Worm (Caenorhabditis elegans) whole organism, late embryonic: Measurements from ENCODE around the gene B0001.4.

Experiments used
- ama-1 ChIP-seq: fragments of 150-350 bp; optimal IDR thresholded peaks from 2 replicates; lab custom pipeline; 2014
- pqm-1 ChIP-seq: sonication (generic microtip); optimal IDR thresholded peaks from 2 replicates; lab custom pipeline; 2016; ENCODE audit warnings: missing genetic modification characterization, missing compliant biosample characterization

DNA sequence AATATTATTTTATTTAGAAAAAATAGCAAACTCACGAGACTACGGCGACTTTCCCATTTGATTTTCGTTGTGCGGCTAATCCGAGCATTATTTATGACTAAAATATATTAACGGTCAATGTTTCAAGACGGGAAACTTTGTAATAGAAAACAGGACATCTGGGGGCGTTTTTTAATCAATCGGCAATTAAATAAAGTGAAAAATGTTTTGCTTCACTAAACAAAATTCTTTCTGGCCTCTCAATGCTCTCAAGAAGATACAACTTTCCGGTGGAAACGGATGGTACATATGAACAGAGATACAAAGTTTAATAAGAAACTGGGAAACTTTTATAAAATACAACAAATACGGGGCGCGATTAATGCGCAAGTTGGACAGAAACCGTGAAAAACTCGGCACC is 12.9 kb upstream of the B0001.4 start, which contains the start of gene B0001.2:
- TF ChIP-seq ama-1 (lab: Kevin White, UChicago) (no peak), pqm-1 (tag; lab: Kevin White, UChicago) (no peak)
